Fruit fly (Drosophila melanogaster) whole organism, adult: ENCODE results near the gene Ufd4.

Experiments used
- CG11617 ChIP-seq: fragments of 200-800 bp; sonication (Bioruptor generic); optimal IDR thresholded peaks from 2 replicates; lab custom pipeline; 2017; ENCODE audit warnings: mild to moderate bottlenecking, missing biosample characterization, missing genetic modification reagents, missing genetic modification characterization
- CG12768 ChIP-seq: fragments of 200-800 bp; sonication (Bioruptor generic); optimal IDR thresholded peaks from 2 replicates; lab custom pipeline; 2017; ENCODE audit warnings: missing biosample characterization, missing genetic modification characterization, mild to moderate bottlenecking, moderate library complexity, missing genetic modification reagents
- CG14711 ChIP-seq: fragments of 200-800 bp; sonication (Bioruptor generic); optimal IDR thresholded peaks from 2 replicates; lab custom pipeline; 2018; ENCODE audit warnings: missing biosample characterization, mild to moderate bottlenecking, missing genetic modification characterization, moderate library complexity
- CG1620 ChIP-seq: fragments of 200-800 bp; sonication (Bioruptor generic); optimal IDR thresholded peaks from 2 replicates; lab custom pipeline; 2016; ENCODE audit warnings: missing biosample characterization, missing genetic modification characterization
- CG33017 ChIP-seq: fragments of 200-800 bp; sonication (Bioruptor generic); optimal IDR thresholded peaks from 2 replicates; lab custom pipeline; 2018; ENCODE audit warnings: missing biosample characterization, mild to moderate bottlenecking, missing genetic modification characterization, moderate library complexity
- CG5204 ChIP-seq: fragments of 200-800 bp; sonication (Bioruptor generic); optimal IDR thresholded peaks from 2 replicates; lab custom pipeline; 2016; ENCODE audit warnings: missing biosample characterization, missing genetic modification characterization
- CG7045 ChIP-seq: fragments of 200-800 bp; sonication (Bioruptor generic); optimal IDR thresholded peaks from 2 replicates; lab custom pipeline; 2017; ENCODE audit warnings: missing biosample characterization, mild to moderate bottlenecking, missing genetic modification characterization
- CG7101 ChIP-seq: fragments of 200-800 bp; sonication (Bioruptor generic); optimal IDR thresholded peaks from 2 replicates; lab custom pipeline; 2018; ENCODE audit warnings: missing biosample characterization, mild to moderate bottlenecking, missing genetic modification characterization, moderate library complexity
- Clk ChIP-seq: fragments of 200-800 bp; sonication (Bioruptor generic); optimal IDR thresholded peaks from 2 replicates; lab custom pipeline; 2017; ENCODE audit warnings: missing biosample characterization, missing genetic modification characterization
- Crg-1 ChIP-seq: fragments of 200-800 bp; sonication (Bioruptor generic); optimal IDR thresholded peaks from 2 replicates; lab custom pipeline; 2016; ENCODE audit warnings: missing biosample characterization, missing genetic modification characterization
- Hr96 ChIP-seq: fragments of 200-800 bp; sonication (Bioruptor generic); optimal IDR thresholded peaks from 2 replicates; lab custom pipeline; 2016; ENCODE audit warnings: missing biosample characterization, missing genetic modification characterization
- Mnt ChIP-seq: fragments of 200-800 bp; sonication (Bioruptor generic); optimal IDR thresholded peaks from 2 replicates; lab custom pipeline; 2016; ENCODE audit warnings: missing biosample characterization, mild to moderate bottlenecking, missing genetic modification characterization
- bab1 ChIP-seq: fragments of 200-800 bp; sonication (Bioruptor generic); optimal IDR thresholded peaks from 3 replicates; lab custom pipeline; 2019; ENCODE audit warnings: missing biosample characterization, mild to moderate bottlenecking, missing genetic modification characterization, moderate library complexity
- cic ChIP-seq: fragments of 200-800 bp; sonication (Bioruptor generic); optimal IDR thresholded peaks from 2 replicates; lab custom pipeline; 2017; ENCODE audit warnings: missing biosample characterization, mild to moderate bottlenecking, missing genetic modification characterization, moderate library complexity
- cnc ChIP-seq, 2 experiments: fragments of >200 bp; optimal IDR thresholded peaks; 2 replicates each; lab custom pipeline; 2017
- kay ChIP-seq: fragments of 200-800 bp; sonication (Bioruptor generic); peaks from one replicate; lab custom pipeline; 2016; ENCODE audit warnings: missing biosample characterization, missing genetic modification characterization, borderline replicate concordance
- ovo ChIP-seq: fragments of 200-800 bp; sonication (Bioruptor generic); optimal IDR thresholded peaks from 2 replicates; lab custom pipeline; 2016; ENCODE audit warnings: missing biosample characterization, missing genetic modification characterization
- pad ChIP-seq: fragments of 200-800 bp; sonication (Bioruptor generic); optimal IDR thresholded peaks from 3 replicates; lab custom pipeline; 2017; ENCODE audit warnings: missing biosample characterization, missing genetic modification characterization, mild to moderate bottlenecking, moderate library complexity, missing genetic modification reagents
- tj ChIP-seq: fragments of 200-800 bp; sonication (Bioruptor generic); optimal IDR thresholded peaks from 3 replicates; lab custom pipeline; 2017; ENCODE audit warnings: missing biosample characterization, mild to moderate bottlenecking, missing genetic modification characterization, moderate library complexity
- toe ChIP-seq: fragments of 200-800 bp; sonication (Bioruptor generic); optimal IDR thresholded peaks from 2 replicates; lab custom pipeline; 2016; ENCODE audit warnings: missing biosample characterization, missing genetic modification characterization

Gene Ufd4

DNA sequence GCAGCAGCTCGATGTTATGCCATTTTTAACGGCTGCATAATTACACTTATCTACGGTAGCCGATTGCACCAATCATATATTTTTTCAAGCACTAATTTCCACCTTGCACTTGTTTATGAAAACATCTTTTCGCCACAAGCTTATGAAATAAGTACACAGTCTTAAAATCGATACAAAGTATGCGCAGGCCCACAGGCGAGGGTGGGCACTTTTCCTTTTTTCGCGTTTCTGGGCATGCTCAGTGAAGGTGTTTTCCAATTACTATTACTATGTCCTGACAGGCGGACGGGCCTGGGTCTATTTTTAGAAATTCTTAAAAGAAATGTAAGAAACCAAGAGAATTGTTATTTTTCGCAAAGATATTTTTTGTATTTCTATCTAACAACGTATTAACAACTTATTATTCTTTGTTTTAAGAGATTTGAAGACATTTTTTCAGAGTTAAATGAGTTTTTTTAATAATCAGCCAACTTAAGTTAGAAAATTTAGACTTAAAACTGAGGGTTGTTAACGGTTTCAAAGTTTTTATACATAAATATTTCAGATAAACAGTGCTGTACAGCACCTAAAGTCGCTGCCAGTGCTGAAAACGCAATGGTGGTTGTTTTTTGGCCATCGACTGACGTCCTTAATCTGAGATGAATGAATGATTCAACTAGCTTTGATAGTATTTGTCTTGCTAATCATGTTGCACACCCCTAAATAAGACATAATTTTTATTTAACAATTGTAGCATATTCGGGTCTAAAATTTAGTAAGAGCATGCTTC lies 18.6 kb upstream of the Ufd4 start, which contains the start of gene Cdk5alpha:
Cdk5alpha (minus strand) TSS at position 343 of the 769 bp plus-strand sequence.
- TF ChIP-seq CG1620 (GFP tag; lab: Kevin White, UChicago) (no peak), cic (GFP tag; lab: Kevin White, UChicago) (peak; percentile 3), toe (GFP tag; lab: Kevin White, UChicago) (no peak), CG11617 (GFP tag; lab: Kevin White, UChicago) (no peak), bab1 (GFP tag; lab: Kevin White, UChicago) (no peak), ovo (GFP tag; lab: Kevin White, UChicago) (no peak)

DNA sequence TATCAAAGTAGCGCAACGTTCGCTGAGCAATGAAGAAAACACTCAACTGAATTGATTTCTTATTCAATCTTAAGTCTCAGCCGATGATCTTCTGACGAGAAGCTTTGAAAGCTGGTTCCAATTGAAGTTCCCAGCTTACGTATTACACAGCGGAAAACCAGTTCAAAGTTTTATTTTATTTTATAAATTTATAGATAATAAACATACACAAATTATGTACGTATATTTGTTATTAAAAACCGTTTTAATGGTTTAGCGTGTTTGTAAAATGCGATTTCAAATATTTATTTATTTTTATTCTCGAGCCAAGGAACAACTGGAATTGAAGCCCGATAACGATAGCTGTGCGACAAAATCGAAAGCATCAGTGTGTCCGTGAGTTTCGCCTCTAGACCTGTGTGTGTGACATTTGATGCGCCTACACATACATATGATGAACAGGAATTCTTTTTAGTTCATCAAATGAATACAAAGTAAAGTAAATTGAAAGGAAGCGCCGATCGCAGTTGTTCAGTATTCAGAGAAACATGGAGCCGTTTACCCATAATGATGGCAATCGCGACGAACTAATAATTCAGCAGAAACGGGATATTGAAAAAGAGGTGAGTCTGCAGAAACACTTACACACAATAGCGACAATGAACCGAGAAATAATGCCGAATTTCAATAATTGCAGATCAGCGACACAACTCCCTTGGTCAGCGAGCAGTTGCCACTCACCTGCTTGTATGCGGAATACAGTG lies 14.5 kb upstream of the Ufd4 start, which contains the start of the genes CG5390 and CG4968:
CG5390 (minus strand) TSS at position 77 of the 743 bp plus-strand sequence.
CG4968 (plus strand) TSS at position 405 of the 743 bp plus-strand sequence.
- peak; percentile 57 for TF ChIP-seq CG1620 (GFP tag; lab: Kevin White, UChicago)
- TF ChIP-seq Clk: peak; percentile 23
- peak; percentile 91 for TF ChIP-seq bab1 (GFP tag; lab: Kevin White, UChicago)
- peak; percentile 58 for TF ChIP-seq pad (GFP tag; lab: Kevin White, UChicago)
- no peak for TF ChIP-seq CG5204 (GFP tag; lab: Kevin White, UChicago)
- TF ChIP-seq kay (GFP tag; lab: Kevin White, UChicago): peak; percentile 96
- peak; percentile 69 for TF ChIP-seq CG12768
- TF ChIP-seq ovo (GFP tag; lab: Kevin White, UChicago): peak; percentile 51
- peak; percentile 59 for TF ChIP-seq CG11617 (GFP tag; lab: Kevin White, UChicago)
- no peak for TF ChIP-seq cnc (optimal IDR thresholded peaks at IDR 0.05; lab: Kevin White, UChicago)
- no peak for TF ChIP-seq Hr96 (GFP tag; lab: Kevin White, UChicago)
- TF ChIP-seq cic (GFP tag; lab: Kevin White, UChicago): peak; percentile 22
- TF ChIP-seq Mnt (GFP tag; lab: Kevin White, UChicago): peak; percentile 58
- TF ChIP-seq CG7045: peak; percentile 64
- peak; percentile 77 for TF ChIP-seq CG14711
- TF ChIP-seq CG7101 (tag; lab: Kevin White, UChicago): peak; percentile 81
- no peak for TF ChIP-seq toe (GFP tag; lab: Kevin White, UChicago)
- peak; percentile 72 for TF ChIP-seq tj (GFP tag; lab: Kevin White, UChicago)
- TF ChIP-seq CG33017 (tag; lab: Kevin White, UChicago): peak; percentile 61
- TF ChIP-seq Crg-1 (GFP tag; lab: Kevin White, UChicago): peak; percentile 36

DNA sequence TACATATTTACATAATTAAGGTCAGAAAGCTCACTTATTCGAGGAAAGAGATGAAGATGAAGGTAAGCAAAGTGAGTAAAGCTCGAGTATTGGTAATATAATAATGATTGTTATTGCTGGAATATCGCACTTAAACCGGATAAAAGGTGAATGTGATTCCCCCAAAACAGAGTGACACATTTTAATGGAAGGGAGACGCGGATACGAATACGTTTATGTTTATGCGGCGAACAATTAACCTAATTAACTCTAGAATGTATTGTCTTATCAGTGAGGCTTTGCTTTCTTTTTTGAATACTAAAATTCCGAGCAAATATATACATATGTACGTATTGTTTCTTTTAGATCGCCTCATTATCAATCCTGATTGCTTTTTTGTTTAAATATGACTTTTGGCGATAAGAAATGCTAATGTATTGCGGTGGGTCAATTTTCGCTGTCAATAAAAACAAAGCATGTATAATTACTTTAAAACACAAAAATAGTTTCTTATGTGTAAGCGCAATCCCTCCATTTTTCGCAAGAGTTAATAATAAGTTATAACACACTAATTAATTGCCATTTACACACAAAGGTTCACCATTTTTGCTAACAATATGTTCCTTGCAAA lies 13.5 kb upstream of the Ufd4 start:
- TF ChIP-seq tj (GFP tag; lab: Kevin White, UChicago) (no peak), CG1620 (GFP tag; lab: Kevin White, UChicago) (no peak), CG7045 (no peak), pad (GFP tag; lab: Kevin White, UChicago) (no peak), CG5204 (GFP tag; lab: Kevin White, UChicago) (no peak), kay (GFP tag; lab: Kevin White, UChicago) (peak; percentile 64), CG7101 (tag; lab: Kevin White, UChicago) (no peak)

DNA sequence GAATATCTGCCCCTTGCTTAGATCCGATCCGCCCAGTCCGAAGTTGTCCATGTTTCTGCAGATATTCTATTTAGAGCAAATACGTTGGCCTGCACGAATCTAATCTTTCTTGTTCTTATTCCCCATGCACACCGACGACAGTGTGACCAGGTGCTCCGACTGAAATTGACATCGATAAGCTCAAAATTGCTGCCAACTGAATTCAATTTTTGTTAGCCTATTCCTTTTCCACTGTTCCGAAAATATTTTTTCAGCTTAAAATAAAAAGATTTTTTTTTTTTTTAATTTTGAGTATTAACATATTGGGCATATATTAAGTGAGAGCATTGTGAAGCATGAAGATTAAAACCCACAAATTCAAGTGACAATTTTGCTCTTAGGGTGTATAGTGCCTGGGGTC lies 11.6 kb upstream of the Ufd4 start, which contains the start of gene nmd:
nmd (minus strand) TSS at position 162 of the 400 bp plus-strand sequence.
- peak; percentile 67 for TF ChIP-seq kay (GFP tag; lab: Kevin White, UChicago)
- TF ChIP-seq CG1620 (GFP tag; lab: Kevin White, UChicago): no peak
- peak; percentile 28 for TF ChIP-seq CG14711
- TF ChIP-seq CG33017 (tag; lab: Kevin White, UChicago): peak; percentile 12
- TF ChIP-seq bab1 (GFP tag; lab: Kevin White, UChicago): peak; percentile 61
- no peak for TF ChIP-seq cic (GFP tag; lab: Kevin White, UChicago)
- peak; percentile 79 for TF ChIP-seq Mnt (GFP tag; lab: Kevin White, UChicago)
- TF ChIP-seq CG7045: no peak
- no peak for TF ChIP-seq Crg-1 (GFP tag; lab: Kevin White, UChicago)
- TF ChIP-seq CG11617 (GFP tag; lab: Kevin White, UChicago): no peak
- TF ChIP-seq cnc (optimal IDR thresholded peaks at IDR 0.05; lab: Kevin White, UChicago): no peak

DNA sequence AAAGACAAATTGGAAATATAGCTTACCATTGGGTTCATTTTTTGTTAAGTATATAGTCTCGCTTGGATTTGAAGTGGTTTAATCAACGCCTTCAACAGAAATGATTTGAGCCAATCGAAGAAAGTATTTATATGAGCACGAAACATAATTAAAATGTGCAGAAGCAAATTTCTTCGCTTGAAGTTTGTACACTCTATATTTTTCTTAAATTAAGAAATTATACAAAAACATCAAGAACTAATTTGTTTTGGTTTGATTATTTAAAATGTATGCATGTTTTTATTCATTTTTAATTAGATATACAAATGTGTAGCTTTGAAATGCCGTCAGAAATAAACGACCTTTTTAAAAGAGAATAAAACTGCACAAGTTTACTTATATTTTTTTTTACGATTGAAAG lies 9.8 kb upstream of the Ufd4 start, which contains the start of gene CG13138:
CG13138 (minus strand) TSS at position 101 of the 400 bp plus-strand sequence.
- TF ChIP-seq CG5204 (GFP tag; lab: Kevin White, UChicago) (no peak), CG14711 (no peak), bab1 (GFP tag; lab: Kevin White, UChicago) (no peak), Hr96 (GFP tag; lab: Kevin White, UChicago) (no peak), cnc (optimal IDR thresholded peaks at IDR 0.05; lab: Kevin White, UChicago) (no peak), pad (GFP tag; lab: Kevin White, UChicago) (no peak), Mnt (GFP tag; lab: Kevin White, UChicago) (no peak), ovo (GFP tag; lab: Kevin White, UChicago) (no peak), CG12768 (no peak), cic (GFP tag; lab: Kevin White, UChicago) (no peak), Clk (no peak), CG11617 (GFP tag; lab: Kevin White, UChicago) (no peak)
